Worm (Caenorhabditis elegans) whole organism, L4 larva: Measurements from ENCODE around the gene K07C5.2.

Experiments
- F44E2.7 ChIP-seq: fragments of 200-800 bp; sonication (Bioruptor generic); IDR thresholded peaks from 2 replicates; pipeline ENCODE4 v2.1.2; 2022; ENCODE audit warnings: missing genetic modification characterization, missing compliant biosample characterization
- F49E8.2 ChIP-seq: sonication (generic microtip); optimal IDR thresholded peaks from 2 replicates; lab custom pipeline; 2016; ENCODE audit warnings: missing compliant biosample characterization, mild to moderate bottlenecking, missing genetic modification characterization, borderline replicate concordance
- T20F7.1 ChIP-seq: fragments of 200-800 bp; sonication (Bioruptor generic); optimal IDR thresholded peaks from 2 replicates; lab custom pipeline; 2018; ENCODE audit warnings: mild to moderate bottlenecking, missing genetic modification characterization, missing compliant biosample characterization
- T26A8.4 ChIP-seq: fragments of 200-800 bp; sonication (Bioruptor generic); IDR thresholded peaks from 2 replicates; pipeline ENCODE4 v1.3.6; 2022; ENCODE audit warnings: missing genetic modification characterization, missing compliant biosample characterization
- Y5F2A.4 ChIP-seq: fragments of 200-800 bp; sonication (Bioruptor generic); optimal IDR thresholded peaks from 2 replicates; lab custom pipeline; 2018; ENCODE audit warnings: mild to moderate bottlenecking, missing genetic modification characterization, missing compliant biosample characterization
- aha-1 ChIP-seq: fragments of 150-350 bp; peaks from one replicate; lab custom pipeline; 2014; ENCODE audit warnings: missing biosample characterization, missing genetic modification characterization
- arid-1 ChIP-seq: fragments of 200-800 bp; sonication (Bioruptor generic); conservative IDR thresholded peaks from 2 replicates; pipeline ENCODE4 v1.3.6; 2022; ENCODE audit warnings: missing genetic modification reagents, missing genetic modification characterization, missing compliant biosample characterization
- ceh-20 ChIP-seq: fragments of 200-800 bp; sonication (Bioruptor generic); IDR thresholded peaks from 2 replicates; pipeline ENCODE4 v1.3.6; 2022; ENCODE audit warnings: missing genetic modification reagents, missing genetic modification characterization, missing compliant biosample characterization
- ces-1 ChIP-seq: fragments of 150-350 bp; sonication (generic microtip); optimal IDR thresholded peaks from 4 replicates; lab custom pipeline; 2014; ENCODE audit warnings: missing biosample characterization, missing genetic modification reagents, missing genetic modification characterization
- ctbp-1 ChIP-seq: fragments of 200-800 bp; sonication (Bioruptor generic); IDR thresholded peaks from 2 replicates; pipeline ENCODE4 v1.3.6; 2022; ENCODE audit warnings: missing genetic modification reagents, missing genetic modification characterization, missing compliant biosample characterization
- daf-12 ChIP-seq: fragments of 150-350 bp; optimal IDR thresholded peaks from 2 replicates; lab custom pipeline; 2014; ENCODE audit warnings: missing biosample characterization, missing genetic modification reagents, missing genetic modification characterization
- daf-16 ChIP-seq, 3 experiments: sonication (generic microtip); optimal IDR thresholded peaks; 2 replicates each; lab custom pipeline; 2016 to 2017; ENCODE audit warnings: missing genetic modification characterization in 3 of 3, missing genetic modification reagents in 3 of 3, mild to moderate bottlenecking in 2 of 3, missing compliant biosample characterization in 2 of 3, missing biosample characterization in 1 of 3, moderate library complexity in 1 of 3
- dmd-6 ChIP-seq: fragments of 200-800 bp; sonication (Bioruptor generic); IDR thresholded peaks from 2 replicates; pipeline ENCODE4 v1.3.6; 2022; ENCODE audit warnings: missing genetic modification reagents, missing genetic modification characterization, missing compliant biosample characterization
- dmd-9 ChIP-seq: fragments of 200-800 bp; sonication (Bioruptor generic); IDR thresholded peaks from 2 replicates; pipeline ENCODE4 v1.3.6; 2022; ENCODE audit warnings: missing genetic modification reagents, missing genetic modification characterization, missing compliant biosample characterization
- dpl-1 ChIP-seq: fragments of 150-350 bp; optimal IDR thresholded peaks from 2 replicates; lab custom pipeline; 2014; ENCODE audit warnings: missing biosample characterization, missing genetic modification reagents, missing genetic modification characterization
- dve-1 ChIP-seq: sonication (generic microtip); optimal IDR thresholded peaks from 2 replicates; lab custom pipeline; 2017; ENCODE audit warnings: antibody characterized with exemption, mild to moderate bottlenecking, missing genetic modification characterization, missing compliant biosample characterization; ENCODE audit not compliant: insufficient read depth
- egl-43 ChIP-seq: fragments of 200-800 bp; sonication (Bioruptor generic); IDR thresholded peaks from 2 replicates; pipeline ENCODE4 v1.3.6; 2022; ENCODE audit warnings: missing genetic modification reagents, missing genetic modification characterization, missing compliant biosample characterization
- fkh-10 ChIP-seq: fragments of 150-350 bp; optimal IDR thresholded peaks from 2 replicates; lab custom pipeline; 2014; ENCODE audit warnings: missing biosample characterization, missing genetic modification reagents, missing genetic modification characterization
- fos-1 ChIP-seq: fragments of 150-350 bp; optimal IDR thresholded peaks from 2 replicates; lab custom pipeline; 2014; ENCODE audit warnings: missing biosample characterization, missing genetic modification characterization
- gei-8 ChIP-seq: fragments of 200-800 bp; sonication (Bioruptor generic); optimal IDR thresholded peaks from 2 replicates; lab custom pipeline; 2018; ENCODE audit warnings: mild to moderate bottlenecking, missing genetic modification characterization, missing compliant biosample characterization
- hif-1 ChIP-seq, 2 experiments: sonication (generic microtip); optimal IDR thresholded peaks; 2 replicates each; lab custom pipeline; 2016 to 2017; ENCODE audit warnings: missing compliant biosample characterization in 2 of 2, missing genetic modification characterization in 2 of 2, missing genetic modification reagents in 2 of 2, missing genotype in 2 of 2, mild to moderate bottlenecking in 1 of 2
- hlh-11 ChIP-seq: fragments of 200-800 bp; sonication (Bioruptor generic); optimal IDR thresholded peaks from 2 replicates; lab custom pipeline; 2018; ENCODE audit warnings: mild to moderate bottlenecking, missing genetic modification characterization, missing compliant biosample characterization
- hlh-30 ChIP-seq: sonication (generic microtip); optimal IDR thresholded peaks from 2 replicates; lab custom pipeline; 2017; ENCODE audit warnings: antibody characterized with exemption, mild to moderate bottlenecking, missing genetic modification characterization, missing compliant biosample characterization; ENCODE audit not compliant: insufficient read depth
- hmg-1.1 ChIP-seq: fragments of 200-800 bp; sonication (Bioruptor generic); IDR thresholded peaks from 2 replicates; pipeline ENCODE4 v1.3.6; 2022; ENCODE audit warnings: missing genetic modification reagents, missing genetic modification characterization, missing compliant biosample characterization
- lim-7 ChIP-seq: fragments of 200-800 bp; sonication (Bioruptor generic); IDR thresholded peaks from 2 replicates; pipeline ENCODE4 v1.3.6; 2022; ENCODE audit warnings: missing genetic modification characterization, missing compliant biosample characterization
- lin-1 ChIP-seq: fragments of 200-800 bp; sonication (Bioruptor generic); IDR thresholded peaks from 2 replicates; pipeline ENCODE4 v1.3.6; 2022; ENCODE audit warnings: missing genetic modification reagents, missing genetic modification characterization, missing compliant biosample characterization
- lin-13 ChIP-seq: fragments of 150-350 bp; optimal IDR thresholded peaks from 2 replicates; lab custom pipeline; 2014; ENCODE audit warnings: missing biosample characterization, missing genetic modification reagents, missing genetic modification characterization
- lin-38 ChIP-seq: fragments of 200-800 bp; sonication (Bioruptor generic); IDR thresholded peaks from 2 replicates; pipeline ENCODE4 v1.3.6; 2022; ENCODE audit warnings: missing genetic modification reagents, missing genetic modification characterization, missing compliant biosample characterization
- lir-3 ChIP-seq: sonication (generic microtip); optimal IDR thresholded peaks from 2 replicates; lab custom pipeline; 2016; ENCODE audit warnings: mild to moderate bottlenecking, missing genetic modification characterization, missing compliant biosample characterization
- lsy-2 ChIP-seq, 2 experiments: fragments of 150-350 bp in 1 of 2; sonication (generic microtip) in 1 of 2; optimal IDR thresholded peaks; 2 replicates each; lab custom pipeline; 2014 to 2017; ENCODE audit warnings: missing biosample characterization in 2 of 2, missing genetic modification characterization in 2 of 2
- mdl-1 ChIP-seq, 2 experiments: fragments of 150-350 bp in 1 of 2; sonication (generic microtip) in 1 of 2; optimal IDR thresholded peaks; 2 replicates each; lab custom pipeline; 2014 to 2017; ENCODE audit warnings: missing biosample characterization in 2 of 2, missing genetic modification characterization in 2 of 2
- mdt-29 ChIP-seq: fragments of 200-800 bp; sonication (Bioruptor generic); IDR thresholded peaks from 2 replicates; pipeline ENCODE4 v1.3.6; 2022; ENCODE audit warnings: missing genetic modification reagents, missing genetic modification characterization, missing compliant biosample characterization
- mep-1 ChIP-seq: fragments of 150-350 bp; sonication (generic microtip); optimal IDR thresholded peaks from 3 replicates; lab custom pipeline; 2014; ENCODE audit warnings: missing biosample characterization, missing genetic modification characterization
- mes-2 ChIP-seq: sonication (generic microtip); optimal IDR thresholded peaks from 2 replicates; lab custom pipeline; 2016; ENCODE audit warnings: missing genotype, mild to moderate bottlenecking, missing genetic modification characterization, missing compliant biosample characterization; ENCODE audit not compliant: poor library complexity, severe bottlenecking
- mxl-3 ChIP-seq: fragments of 200-800 bp; sonication (Bioruptor generic); optimal IDR thresholded peaks from 2 replicates; lab custom pipeline; 2018; ENCODE audit warnings: mild to moderate bottlenecking, missing genetic modification characterization, missing compliant biosample characterization
- nhr-25 ChIP-seq: sonication (generic microtip); optimal IDR thresholded peaks from 2 replicates; lab custom pipeline; 2017; ENCODE audit warnings: missing genetic modification characterization, mild to moderate bottlenecking, missing compliant biosample characterization, antibody characterized with exemption, moderate library complexity, borderline replicate concordance; ENCODE audit not compliant: insufficient read depth
- nhr-28 ChIP-seq: fragments of 150-350 bp; optimal IDR thresholded peaks from 2 replicates; lab custom pipeline; 2014; ENCODE audit warnings: missing biosample characterization, missing genetic modification characterization
- nhr-41 ChIP-seq: fragments of 200-800 bp; sonication (Bioruptor generic); IDR thresholded peaks from 2 replicates; pipeline ENCODE4 v1.3.6; 2022; ENCODE audit warnings: missing genetic modification reagents, missing genetic modification characterization, missing compliant biosample characterization
- nhr-6 ChIP-seq: fragments of 150-350 bp; optimal IDR thresholded peaks from 2 replicates; lab custom pipeline; 2014; ENCODE audit warnings: missing biosample characterization, missing genetic modification characterization
- pqm-1 ChIP-seq: sonication (generic microtip); optimal IDR thresholded peaks from 2 replicates; lab custom pipeline; 2017; ENCODE audit warnings: missing biosample characterization, missing genetic modification characterization
- rbr-2 ChIP-seq: sonication (generic microtip); optimal IDR thresholded peaks from 2 replicates; lab custom pipeline; 2016; ENCODE audit warnings: missing genotype, missing genetic modification characterization, missing compliant biosample characterization
- saeg-2 ChIP-seq: fragments of 200-800 bp; sonication (Bioruptor generic); IDR thresholded peaks from 2 replicates; pipeline ENCODE4 v1.3.6; 2022; ENCODE audit warnings: missing genetic modification reagents, missing genetic modification characterization, missing compliant biosample characterization
- skn-1 ChIP-seq: fragments of 150-350 bp; optimal IDR thresholded peaks from 2 replicates; lab custom pipeline; 2014; ENCODE audit warnings: missing biosample characterization, missing genetic modification characterization
- unc-130 ChIP-seq: sonication (generic microtip); optimal IDR thresholded peaks from 2 replicates; lab custom pipeline; 2016; ENCODE audit warnings: missing genetic modification reagents, missing genetic modification characterization, missing compliant biosample characterization
- unc-62 ChIP-seq, 3 experiments: fragments of 150-350 bp in 1 of 3; sonication (generic microtip); optimal IDR thresholded peaks in 2 of 3; peaks in 1 of 3; 1 replicate in 1 of 3; 2 replicates in 2 of 3; lab custom pipeline; 2014 to 2017; ENCODE audit warnings: missing biosample characterization in 3 of 3, missing genetic modification characterization in 3 of 3, missing genetic modification reagents in 3 of 3, missing genotype in 1 of 3
- ztf-7 ChIP-seq: fragments of 150-350 bp; optimal IDR thresholded peaks from 2 replicates; lab custom pipeline; 2014; ENCODE audit warnings: missing biosample characterization, missing genetic modification characterization

K07C5.2 gene

ce11 chrV:10360186-10360585 is 20.9 kb downstream of the K07C5.2 start:
- TF ChIP-seq dmd-9 (GFP tag; lab: Robert Waterston, UW) = no peak
- peak; percentile 96 for TF ChIP-seq aha-1 (tag; lab: Kevin White, UChicago)

ce11 chrV:10361830-10362397 is 22.6 kb downstream of the K07C5.2 start, which contains the start of gene cash-1:
TSS of gene cash-1 (plus strand) at chrV:10362261.
- TF ChIP-seq T20F7.1 (GFP tag; lab: Kevin White, UChicago) (peak; percentile 1), lir-3 (no peak), lim-7 (GFP tag; lab: Robert Waterston, UW) (no peak), unc-62 (GFP tag; optimal IDR thresholded peaks at IDR 0.05 in 1 of 2; lab: Kevin White, UChicago) (peak in 1 of 2 experiments; percentile 61), unc-62 (tag; optimal IDR thresholded peaks at IDR 0.05; lab: Kevin White, UChicago) (no peak), nhr-25 (tag; lab: Kevin White, UChicago) (peak; percentile 25), mes-2 (tag; lab: Kevin White, UChicago) (peak; percentile 89), skn-1 (tag; lab: Kevin White, UChicago) (no peak), F44E2.7 (GFP tag; lab: Robert Waterston, UW) (no peak), hif-1 (tag; optimal IDR thresholded peaks at IDR 0.05; lab: Kevin White, UChicago) (peak in 1 of 2 experiments; percentile 63), ces-1 (GFP tag; lab: Kevin White, UChicago) (peak; percentile 65), ctbp-1 (GFP tag; lab: Robert Waterston, UW) (no peak), Y5F2A.4 (GFP tag; lab: Kevin White, UChicago) (no peak), arid-1 (GFP tag; lab: Robert Waterston, UW) (0 out of 2 replicates have a peak, but pooled peaks have one; percentile 30), egl-43 (GFP tag; lab: Robert Waterston, UW) (0 out of 2 replicates have a peak, but pooled peaks have one; percentile 21), fos-1 (no peak), saeg-2 (no peak), T26A8.4 (GFP tag; lab: Robert Waterston, UW) (no peak), nhr-41 (GFP tag; lab: Robert Waterston, UW) (no peak), aha-1 (tag; lab: Kevin White, UChicago) (peak; percentile 97), dmd-6 (peak; percentile 56), lin-38 (peak; percentile 89), nhr-6 (tag; lab: Kevin White, UChicago) (peak; percentile 65), dve-1 (tag; lab: Kevin White, UChicago) (peak; percentile 80), hlh-30 (tag; lab: Kevin White, UChicago) (peak; percentile 93), F49E8.2 (tag; lab: Kevin White, UChicago) (no peak), mdl-1 (tag; optimal IDR thresholded peaks at IDR 0.05; lab: Kevin White, UChicago) (peak in 1 of 2 experiments; percentile 82), nhr-28 (tag; lab: Kevin White, UChicago) (peak; percentile 38), mdt-29 (no peak), hmg-1.1 (peak; percentile 41; the same call in 1 of the 2 replicates), ztf-7 (tag; lab: Kevin White, UChicago) (peak; percentile 13), mxl-3 (GFP tag; lab: Kevin White, UChicago) (peak; percentile 83), mep-1 (peak; percentile 66), fkh-10 (GFP tag; lab: Kevin White, UChicago) (peak; percentile 6), hlh-11 (tag; lab: Kevin White, UChicago) (peak; percentile 75), unc-130 (peak; percentile 20), pqm-1 (tag; lab: Kevin White, UChicago) (peak; percentile 45), daf-16 (GFP tag; optimal IDR thresholded peaks at IDR 0.05; lab: Kevin White, UChicago) (no peak), daf-16 (tag; optimal IDR thresholded peaks at IDR 0.05; lab: Kevin White, UChicago) (peak; percentile 42), lsy-2 (tag; optimal IDR thresholded peaks at IDR 0.05; lab: Kevin White, UChicago) (peak in 1 of 2 experiments; percentile 72), gei-8 (GFP tag; lab: Kevin White, UChicago) (no peak), lin-1 (GFP tag; lab: Robert Waterston, UW) (0 out of 2 replicates have a peak, but pooled peaks have one; percentile 33), ceh-20 (GFP tag; lab: Robert Waterston, UW) (no peak), rbr-2 (peak; percentile 46), daf-12 (tag; lab: Kevin White, UChicago) (no peak), dpl-1 (peak; percentile 81), lin-13 (GFP tag; lab: Kevin White, UChicago) (peak; percentile 66)
